Fruit fly (Drosophila melanogaster): Measurements from ENCODE around the gene Cpr67Fb.

The Cpr67Fb gene

DNA sequence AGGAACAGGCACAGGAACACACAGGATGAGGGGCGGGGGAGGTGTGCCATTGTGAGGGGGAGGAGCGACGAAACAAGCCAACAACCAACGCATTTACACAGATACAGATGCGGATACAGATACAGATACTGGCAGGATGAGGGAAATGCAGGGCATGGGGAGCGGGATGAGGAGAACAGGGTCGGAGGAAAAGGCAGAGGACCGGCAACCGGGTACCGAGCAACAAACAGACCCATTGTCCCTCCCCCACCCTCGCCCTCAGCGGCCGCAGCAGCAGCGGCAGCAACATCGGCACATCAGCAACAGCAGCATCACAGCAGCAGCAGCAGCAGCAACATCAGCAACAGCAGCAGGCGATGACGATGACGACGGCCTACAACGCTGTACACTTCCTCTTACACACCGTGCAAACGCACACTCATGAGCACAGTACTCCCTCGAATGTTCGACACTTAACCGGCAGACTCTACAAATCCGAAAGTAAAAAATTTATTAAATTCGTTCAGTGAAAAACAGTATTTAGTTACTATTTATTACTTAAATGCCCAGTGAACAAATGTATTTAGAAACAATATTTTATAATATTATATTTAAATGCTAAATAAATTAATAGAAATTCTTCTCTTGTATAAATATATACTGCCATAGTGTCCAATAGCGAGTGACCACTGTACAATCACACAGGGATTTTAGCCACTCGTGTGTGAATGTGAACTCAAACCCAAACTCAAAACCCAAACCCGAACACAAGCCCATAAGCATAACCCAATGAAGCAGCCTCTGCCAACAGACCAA lies 38.4 kb upstream of the Cpr67Fb start:
- TF ChIP-seq CTCF (optimal IDR thresholded peaks at IDR 0.05) (no peak), CG8478 (optimal IDR thresholded peaks at IDR 0.05) (no peak)

dm6 chr3L:10856534-10857030 lies 37.4 kb upstream of the Cpr67Fb start:
- peak; percentile 41 to 53 for TF ChIP-seq CTCF (optimal IDR thresholded peaks at IDR 0.05)
- TF ChIP-seq CG8478 (optimal IDR thresholded peaks at IDR 0.05), result no peak

DNA sequence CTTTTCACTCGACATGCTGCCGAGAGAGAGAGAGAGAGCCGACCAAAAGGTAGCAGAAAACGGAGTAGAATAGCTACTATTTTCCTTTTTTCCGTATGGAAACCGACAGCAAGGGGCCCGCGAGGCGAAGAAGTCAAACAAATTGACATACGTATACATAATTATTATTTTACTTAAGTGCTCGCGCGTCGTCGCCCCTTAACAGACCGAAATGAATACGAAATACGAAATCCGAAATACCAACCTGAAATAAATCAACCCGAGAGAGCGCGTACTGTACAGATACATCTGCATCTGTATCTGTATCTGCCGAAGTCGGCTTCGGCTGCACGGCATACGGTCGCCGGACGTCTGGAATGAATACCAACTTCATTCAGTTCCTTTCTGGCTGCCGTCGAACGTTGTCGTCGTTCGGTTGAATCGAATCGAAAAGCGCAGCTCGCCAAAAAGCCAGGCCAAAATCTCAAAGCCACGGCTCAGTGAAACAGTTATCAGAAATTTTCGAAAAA lies 36.4 kb upstream of the Cpr67Fb start:
- TF ChIP-seq CTCF (optimal IDR thresholded peaks at IDR 0.05), result no peak
- TF ChIP-seq CG8478 (optimal IDR thresholded peaks at IDR 0.05), result no peak

dm6 chr3L:10858569-10858968 lies 35.4 kb upstream of the Cpr67Fb start:
- TF ChIP-seq CG8478 (optimal IDR thresholded peaks at IDR 0.05) (no peak), CTCF (optimal IDR thresholded peaks at IDR 0.05) (no peak)

DNA sequence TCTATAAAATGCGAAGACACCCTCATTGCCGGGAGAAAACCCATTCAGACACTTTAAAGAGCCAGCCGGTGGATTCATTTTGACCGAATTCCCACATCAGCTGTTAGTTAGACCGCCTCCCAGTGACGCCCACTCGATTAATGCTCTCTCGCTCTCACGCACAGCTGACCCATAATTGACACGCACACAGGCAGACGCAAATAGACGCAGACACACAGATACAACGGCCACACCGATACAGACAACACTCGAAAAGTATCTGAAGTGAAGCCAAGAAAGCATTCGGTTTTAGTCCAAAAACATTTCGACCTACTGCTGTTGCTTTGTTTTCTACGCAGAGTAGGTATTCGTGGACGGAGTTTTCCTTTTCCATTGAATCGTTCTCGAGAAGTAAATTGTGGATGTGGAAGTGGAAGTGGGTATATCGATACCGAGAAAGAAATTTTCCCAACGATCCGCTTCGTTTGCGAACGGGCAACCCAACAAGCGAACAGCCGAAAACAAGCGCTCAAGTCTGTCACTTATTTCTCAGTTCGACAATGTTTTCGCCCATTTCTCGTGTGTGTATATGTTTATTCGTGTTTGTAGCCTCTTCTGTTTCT lies 33.8 kb upstream of the Cpr67Fb start:
- TF ChIP-seq CG8478 (optimal IDR thresholded peaks at IDR 0.05), result no peak
- no peak for TF ChIP-seq CTCF (optimal IDR thresholded peaks at IDR 0.05)

DNA sequence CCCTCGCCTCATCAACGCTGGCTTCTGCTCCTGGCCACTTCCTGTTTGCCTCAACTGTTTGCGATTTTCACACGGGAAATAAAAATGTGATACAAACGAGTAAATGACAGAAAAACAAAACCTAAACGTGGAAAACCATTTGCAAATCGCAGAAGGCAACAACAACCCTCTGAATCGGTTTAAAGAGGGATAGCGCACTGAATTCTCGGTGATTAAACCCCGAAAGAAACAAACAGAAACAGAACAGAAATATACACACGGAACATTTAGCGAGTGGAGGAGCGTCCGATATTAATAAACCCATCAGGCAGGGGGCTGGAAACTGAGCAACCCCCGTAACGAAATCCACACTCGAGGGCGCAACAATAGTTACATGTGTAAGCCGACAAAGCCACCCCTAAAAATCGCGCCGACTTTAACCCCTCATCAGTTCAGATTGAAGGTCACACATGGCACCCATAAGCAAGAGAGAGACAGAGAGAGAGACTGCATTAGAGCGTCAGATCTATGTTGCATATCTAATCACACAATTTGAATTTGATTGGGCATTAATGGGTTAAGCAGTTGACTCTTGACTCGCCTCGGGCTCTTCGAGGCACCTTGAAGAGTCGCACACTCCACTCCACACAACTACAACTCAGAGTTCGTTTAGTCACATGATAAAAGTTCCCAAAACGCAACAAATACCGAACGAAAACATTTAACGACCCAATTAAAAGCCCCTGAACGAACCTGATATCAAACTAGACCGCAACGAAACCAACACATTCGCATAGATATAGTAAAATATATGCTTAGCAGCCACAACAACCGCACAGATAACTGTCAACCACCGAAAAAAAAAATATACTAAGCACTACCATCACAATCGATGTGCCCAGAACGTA lies 32.1 kb upstream of the Cpr67Fb start:
- no peak for TF ChIP-seq CTCF (optimal IDR thresholded peaks at IDR 0.05)
- TF ChIP-seq CG8478 (optimal IDR thresholded peaks at IDR 0.05), result no peak

DNA sequence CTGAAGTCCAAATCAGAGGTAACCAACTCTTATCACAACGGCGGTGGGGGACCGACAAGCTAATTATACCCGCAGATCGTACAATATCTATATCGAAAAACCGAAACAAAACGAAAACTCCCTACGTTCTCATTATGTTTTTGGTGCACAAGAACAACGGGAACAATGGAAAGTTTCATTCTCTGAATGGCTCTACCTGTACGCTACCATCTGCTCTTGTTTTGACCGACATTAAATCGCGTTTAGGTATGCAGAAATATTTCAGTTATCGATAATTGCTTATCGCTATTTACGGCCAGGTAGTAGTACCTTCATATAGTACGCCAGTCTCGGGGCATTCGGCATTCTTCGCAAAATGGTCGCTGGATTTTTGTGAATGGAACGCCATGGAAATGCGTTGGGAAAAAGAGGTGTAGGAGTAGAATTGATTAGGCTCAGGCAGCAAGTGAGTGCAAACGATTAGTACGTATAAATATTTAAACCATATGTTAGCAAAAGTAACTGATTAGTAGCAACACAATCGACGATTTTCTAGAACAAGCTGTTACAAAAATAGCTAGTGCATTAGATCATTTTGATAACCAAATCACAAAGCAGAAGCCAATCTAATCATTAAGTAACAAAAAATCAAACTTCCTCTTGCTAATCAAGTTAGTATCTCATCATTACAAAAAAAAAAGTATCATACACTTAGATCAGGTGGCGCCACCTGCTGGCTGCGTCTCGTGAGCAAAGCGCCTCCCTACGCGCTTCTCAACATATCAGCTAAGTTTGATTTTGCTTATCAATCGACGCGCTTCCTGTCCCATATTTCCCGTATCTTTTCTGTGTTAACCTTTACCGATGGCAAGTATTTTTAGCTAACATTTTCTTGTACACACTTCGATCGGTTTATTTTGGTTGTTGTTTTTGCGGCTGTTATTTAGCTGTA lies 31.2 kb upstream of the Cpr67Fb start:
- no peak for TF ChIP-seq CG8478 (optimal IDR thresholded peaks at IDR 0.05)
- TF ChIP-seq CTCF (optimal IDR thresholded peaks at IDR 0.05), result peak; percentile 87 to 92

dm6 chr3L:10863925-10864324 lies 30.0 kb upstream of the Cpr67Fb start:
- TF ChIP-seq CG8478 (optimal IDR thresholded peaks at IDR 0.05) (no peak), CTCF (optimal IDR thresholded peaks at IDR 0.05) (peak in 1 of 2 experiments; percentile 4)

- TF ChIP-seq CTCF (optimal IDR thresholded peaks at IDR 0.05) (no peak), CG8478 (optimal IDR thresholded peaks at IDR 0.05) (no peak)
Observed at dm6 chr3L:10866633-10867379, 27.2 kb upstream of the Cpr67Fb start.

- TF ChIP-seq CTCF (optimal IDR thresholded peaks at IDR 0.05) (no peak), CG8478 (optimal IDR thresholded peaks at IDR 0.05) (no peak)
Observed at dm6 chr3L:10867380-10867648, 26.7 kb upstream of the Cpr67Fb start.

- no peak for TF ChIP-seq CTCF (optimal IDR thresholded peaks at IDR 0.05)
- no peak for TF ChIP-seq CG8478 (optimal IDR thresholded peaks at IDR 0.05)
Observed at dm6 chr3L:10867778-10868382, 26.1 kb upstream of the Cpr67Fb start.

DNA sequence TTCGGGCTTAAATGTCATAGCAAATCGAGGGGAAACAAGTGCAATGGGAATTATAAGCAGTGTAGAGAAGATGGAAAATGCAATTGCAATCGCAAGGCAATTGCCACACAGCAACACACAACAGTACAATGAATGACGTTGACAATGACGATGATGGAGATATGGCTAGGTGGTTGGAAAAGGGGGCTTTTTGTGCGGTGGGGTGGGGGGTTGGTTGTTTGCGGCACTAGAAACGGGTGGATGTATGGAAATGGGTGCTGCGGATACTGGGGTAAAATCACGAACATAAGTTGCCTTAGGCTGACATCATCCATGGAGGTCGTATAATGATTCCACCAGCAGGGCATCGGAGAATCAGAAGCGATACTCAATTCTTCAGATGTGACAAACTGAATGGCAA lies 24.8 kb upstream of the Cpr67Fb start:
- TF ChIP-seq CG8478 (optimal IDR thresholded peaks at IDR 0.05) (no peak), CTCF (optimal IDR thresholded peaks at IDR 0.05) (no peak)

DNA sequence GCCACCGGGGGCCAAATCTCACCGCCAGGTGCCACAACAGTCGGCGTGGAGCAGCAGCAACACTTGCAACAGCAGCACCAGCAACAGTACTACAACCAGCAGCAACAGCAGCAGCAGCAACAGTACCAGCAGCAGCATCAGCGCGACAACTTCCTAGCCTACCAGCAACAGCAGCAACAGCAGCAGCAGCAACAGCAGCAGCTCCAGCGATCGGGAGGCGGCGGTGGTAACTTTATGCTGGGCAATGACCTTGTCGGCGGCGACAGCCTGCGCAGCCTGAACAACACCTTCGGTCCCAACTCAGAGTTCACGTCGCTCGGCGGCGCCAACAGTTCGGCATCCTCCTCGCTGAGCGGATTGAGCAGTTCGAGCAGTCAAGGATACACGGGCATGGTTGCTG lies 23.9 kb upstream of the Cpr67Fb start:
- TF ChIP-seq CTCF (optimal IDR thresholded peaks at IDR 0.05), result no peak
- no peak for TF ChIP-seq CG8478 (optimal IDR thresholded peaks at IDR 0.05)
